Fruit fly (Drosophila melanogaster) whole organism, prepupa: ENCODE results near the gene CG18598.

Source experiments
- Blimp-1 ChIP-seq: fragments of 200-800 bp; sonication (Bioruptor generic); optimal IDR thresholded peaks from 3 replicates; lab custom pipeline; 2017; ENCODE audit warnings: missing biosample characterization, missing genetic modification characterization, mild to moderate bottlenecking, moderate library complexity, missing genetic modification reagents
- CG16779 ChIP-seq: fragments of 200-800 bp; sonication (Bioruptor generic); optimal IDR thresholded peaks from 3 replicates; lab custom pipeline; 2017; ENCODE audit warnings: missing biosample characterization, mild to moderate bottlenecking, missing genetic modification characterization
- Eip75B ChIP-seq: fragments of 200-800 bp; sonication (Bioruptor generic); optimal IDR thresholded peaks from 3 replicates; lab custom pipeline; 2016; ENCODE audit warnings: missing biosample characterization, missing genetic modification characterization
- Eip78C ChIP-seq: fragments of 200-800 bp; sonication (Bioruptor generic); peaks from one replicate; lab custom pipeline; 2016; ENCODE audit warnings: missing biosample characterization, missing genetic modification characterization
- Eip93F ChIP-seq: fragments of 200-800 bp; sonication (Bioruptor generic); optimal IDR thresholded peaks from 2 replicates; lab custom pipeline; 2016; ENCODE audit warnings: missing biosample characterization, mild to moderate bottlenecking, missing genetic modification characterization
- ss ChIP-seq, 2 experiments: fragments of 200-800 bp; sonication (Bioruptor generic); optimal IDR thresholded peaks; 2 replicates in 1 of 2; 3 replicates in 1 of 2; lab custom pipeline; 2017 to 2018; ENCODE audit warnings: mild to moderate bottlenecking in 2 of 2, missing biosample characterization in 2 of 2, missing genetic modification characterization in 2 of 2, moderate library complexity in 1 of 2

dm6 chr3R:18243718-18244170 lies 7.2 kb upstream of the CG18598 start:
- TF ChIP-seq Eip75B (peak; percentile 14), ss (GFP tag; optimal IDR thresholded peaks at IDR 0.05; lab: Kevin White, UChicago) (no peak), Eip78C (GFP tag; lab: Kevin White, UChicago) (peak; percentile 54), Eip93F (GFP tag; lab: Kevin White, UChicago) (no peak), Blimp-1 (GFP tag; lab: Kevin White, UChicago) (no peak), CG16779 (tag; lab: Kevin White, UChicago) (no peak)
